Fruit fly (Drosophila melanogaster) whole organism, embryonic: ENCODE results near the gene ND-B16.6.

ENCODE experiments used
- Abd-B ChIP-seq: fragments of 200-800 bp; sonication (Bioruptor generic); optimal IDR thresholded peaks from 2 replicates; lab custom pipeline; 2018; ENCODE audit warnings: missing biosample characterization, mild to moderate bottlenecking, missing genetic modification characterization, moderate library complexity
- Bteb2 ChIP-seq: fragments of 200-800 bp; sonication (Bioruptor generic); optimal IDR thresholded peaks from 2 replicates; lab custom pipeline; 2016; ENCODE audit warnings: missing biosample characterization, missing genetic modification characterization
- CG11085 ChIP-seq: fragments of 200-800 bp; sonication (Bioruptor generic); IDR thresholded peaks from 2 replicates; pipeline ENCODE4 v1.3.6; 2022; ENCODE audit warnings: missing biosample characterization, missing genetic modification characterization
- CG11093 ChIP-seq: fragments of 200-800 bp; sonication (Bioruptor generic); IDR thresholded peaks from 3 replicates; pipeline ENCODE4 v1.3.6; 2022; ENCODE audit warnings: missing biosample characterization, missing genetic modification characterization
- CG13894 ChIP-seq: fragments of 200-800 bp; sonication (Bioruptor generic); optimal IDR thresholded peaks from 3 replicates; lab custom pipeline; 2018; ENCODE audit warnings: missing biosample characterization, mild to moderate bottlenecking, missing genetic modification characterization, moderate library complexity
- CG14667 ChIP-seq: fragments of 200-800 bp; sonication (Bioruptor generic); IDR thresholded peaks from 2 replicates; pipeline ENCODE4 v1.3.6; 2022; ENCODE audit warnings: missing biosample characterization, missing genetic modification characterization
- CG16815 ChIP-seq: fragments of 200-800 bp; sonication (Bioruptor generic); optimal IDR thresholded peaks from 3 replicates; lab custom pipeline; 2017; ENCODE audit warnings: missing biosample characterization, mild to moderate bottlenecking, missing genetic modification characterization
- CG31441 ChIP-seq: fragments of 200-800 bp; sonication (Bioruptor generic); IDR thresholded peaks from 2 replicates; pipeline ENCODE4 v1.3.6; 2022; ENCODE audit warnings: missing biosample characterization, missing genetic modification characterization
- CG3281 ChIP-seq: fragments of 200-800 bp; sonication (Bioruptor generic); optimal IDR thresholded peaks from 3 replicates; lab custom pipeline; 2017; ENCODE audit warnings: missing biosample characterization, mild to moderate bottlenecking, missing genetic modification characterization
- CG33213 ChIP-seq: fragments of 200-800 bp; sonication (Bioruptor generic); optimal IDR thresholded peaks from 3 replicates; lab custom pipeline; 2016; ENCODE audit warnings: missing biosample characterization, missing genetic modification characterization
- CG3407 ChIP-seq: fragments of 200-800 bp; sonication (Bioruptor generic); optimal IDR thresholded peaks from 2 replicates; lab custom pipeline; 2018; ENCODE audit warnings: missing biosample characterization, mild to moderate bottlenecking, missing genetic modification characterization
- CG4854 ChIP-seq: fragments of 200-800 bp; sonication (Bioruptor generic); optimal IDR thresholded peaks from 2 replicates; lab custom pipeline; 2016; ENCODE audit warnings: missing biosample characterization, missing genetic modification characterization, inconsistent platforms
- CG5245 ChIP-seq: fragments of 200-800 bp; sonication (Bioruptor generic); optimal IDR thresholded peaks from 3 replicates; lab custom pipeline; 2016; ENCODE audit warnings: missing biosample characterization, missing genetic modification characterization
- CG7357 ChIP-seq: fragments of 200-800 bp; sonication (Bioruptor generic); IDR thresholded peaks from 3 replicates; pipeline ENCODE4 v1.3.6; 2022; ENCODE audit warnings: missing biosample characterization, missing genetic modification characterization
- CG8281 ChIP-seq: fragments of 200-800 bp; sonication (Bioruptor generic); optimal IDR thresholded peaks from 2 replicates; lab custom pipeline; 2018; ENCODE audit warnings: missing biosample characterization, mild to moderate bottlenecking, missing genetic modification characterization, moderate library complexity
- CG8388 ChIP-seq: fragments of 200-800 bp; sonication (Bioruptor generic); optimal IDR thresholded peaks from 2 replicates; lab custom pipeline; 2019; ENCODE audit warnings: missing biosample characterization, mild to moderate bottlenecking, missing genetic modification characterization, moderate library complexity
- CG9437 ChIP-seq: fragments of 200-800 bp; sonication (Bioruptor generic); optimal IDR thresholded peaks from 2 replicates; lab custom pipeline; 2018; ENCODE audit warnings: missing biosample characterization, mild to moderate bottlenecking, missing genetic modification characterization
- D ChIP-seq, 2 experiments: fragments of 200-800 bp in 1 of 2; fragments of >200 bp in 1 of 2; sonication (Bioruptor generic) in 1 of 2; optimal IDR thresholded peaks; 2 replicates in 1 of 2; 3 replicates in 1 of 2; lab custom pipeline; 2017; ENCODE audit warnings: mild to moderate bottlenecking in 1 of 2, missing biosample characterization in 1 of 2, missing genetic modification characterization in 1 of 2, missing genetic modification reagents in 1 of 2
- Dip2 ChIP-seq: fragments of 200-800 bp; sonication (Bioruptor generic); IDR thresholded peaks from 2 replicates; pipeline ENCODE4 v1.3.6; 2022; ENCODE audit warnings: missing biosample characterization, missing genetic modification characterization
- ERR ChIP-seq: fragments of 200-800 bp; sonication (Bioruptor generic); optimal IDR thresholded peaks from 2 replicates; lab custom pipeline; 2016; ENCODE audit warnings: missing biosample characterization, missing genetic modification characterization
- Ets65A ChIP-seq: fragments of 200-800 bp; sonication (Bioruptor generic); peaks from one replicate; lab custom pipeline; 2016; ENCODE audit warnings: missing biosample characterization, missing genetic modification characterization
- Gsc ChIP-seq: fragments of 200-800 bp; sonication (Bioruptor generic); IDR thresholded peaks from 2 replicates; pipeline ENCODE4 v1.3.6; 2022; ENCODE audit warnings: missing biosample characterization, missing genetic modification characterization
- HLH4C ChIP-seq: fragments of 200-800 bp; sonication (Bioruptor generic); IDR thresholded peaks from 3 replicates; pipeline ENCODE4 v1.3.6; 2022; ENCODE audit warnings: missing biosample characterization, missing genetic modification characterization; ENCODE audit not compliant: partially characterized antibody
- Hr51 ChIP-seq, 2 experiments: fragments of 200-800 bp; sonication (Bioruptor generic); optimal IDR thresholded peaks; 2 replicates in 1 of 2; 3 replicates in 1 of 2; lab custom pipeline; 2016 to 2018; ENCODE audit warnings: missing biosample characterization in 2 of 2, missing genetic modification characterization in 2 of 2, mild to moderate bottlenecking in 1 of 2, moderate library complexity in 1 of 2
- Lhr ChIP-seq: fragments of 200-800 bp; sonication (Bioruptor generic); optimal IDR thresholded peaks from 3 replicates; lab custom pipeline; 2017; ENCODE audit warnings: mild to moderate bottlenecking, missing biosample characterization, missing genetic modification reagents, missing genetic modification characterization
- Mad ChIP-seq: fragments of 200-800 bp; sonication (Bioruptor generic); optimal IDR thresholded peaks from 2 replicates; lab custom pipeline; 2016; ENCODE audit warnings: missing biosample characterization, missing genetic modification characterization
- Mrtf ChIP-seq: fragments of 200-800 bp; sonication (Bioruptor generic); IDR thresholded peaks from 3 replicates; pipeline ENCODE4 v1.3.6; 2022; ENCODE audit warnings: missing biosample characterization, missing genetic modification characterization
- NFAT ChIP-seq: fragments of 200-800 bp; sonication (Bioruptor generic); IDR thresholded peaks from 2 replicates; pipeline ENCODE4 v1.3.6; 2022; ENCODE audit warnings: missing biosample characterization, missing genetic modification characterization
- NK7.1 ChIP-seq: fragments of 200-800 bp; sonication (Bioruptor generic); optimal IDR thresholded peaks from 3 replicates; lab custom pipeline; 2016; ENCODE audit warnings: missing biosample characterization, missing genetic modification characterization
- Opbp ChIP-seq: fragments of 200-800 bp; sonication (Bioruptor generic); IDR thresholded peaks from 3 replicates; pipeline ENCODE4 v1.3.6; 2022; ENCODE audit warnings: missing biosample characterization, missing genetic modification characterization; ENCODE audit not compliant: partially characterized antibody
- Sry-β ChIP-seq: fragments of 200-800 bp; sonication (Bioruptor generic); optimal IDR thresholded peaks from 2 replicates; lab custom pipeline; 2018; ENCODE audit warnings: missing biosample characterization, mild to moderate bottlenecking, missing genetic modification characterization, moderate library complexity
- TFAM ChIP-seq: fragments of 200-800 bp; sonication (Bioruptor generic); optimal IDR thresholded peaks from 2 replicates; lab custom pipeline; 2017; ENCODE audit warnings: missing biosample characterization, missing genetic modification characterization, inconsistent platforms
- Trl ChIP-seq, 3 experiments: fragments of >200 bp in 2 of 3; fragments of 200-800 bp in 1 of 3; sonication (Bioruptor generic) in 1 of 3; optimal IDR thresholded peaks; 2 replicates in 1 of 3; 3 replicates in 2 of 3; lab custom pipeline; 2016 to 2017; ENCODE audit warnings: missing biosample characterization in 1 of 3, missing genetic modification characterization in 1 of 3
- br ChIP-seq: fragments of >200 bp; optimal IDR thresholded peaks from 2 replicates; lab custom pipeline; 2017
- cad ChIP-seq: fragments of >200 bp; optimal IDR thresholded peaks from 2 replicates; lab custom pipeline; 2017; ENCODE audit warnings: missing biosample characterization, missing genetic modification characterization
- cato ChIP-seq: fragments of 200-800 bp; sonication (Bioruptor generic); optimal IDR thresholded peaks from 2 replicates; lab custom pipeline; 2016; ENCODE audit warnings: missing biosample characterization, missing genetic modification characterization, borderline replicate concordance
- ci ChIP-seq: fragments of 200-800 bp; sonication (Bioruptor generic); IDR thresholded peaks from 3 replicates; pipeline ENCODE4 v1.3.6; 2022; ENCODE audit warnings: missing biosample characterization, missing genetic modification characterization
- fu2 ChIP-seq: fragments of 200-800 bp; sonication (Bioruptor generic); optimal IDR thresholded peaks from 2 replicates; lab custom pipeline; 2016; ENCODE audit warnings: missing biosample characterization, missing genetic modification characterization
- gfzf ChIP-seq: fragments of 200-800 bp; sonication (Bioruptor generic); optimal IDR thresholded peaks from 2 replicates; lab custom pipeline; 2016; ENCODE audit warnings: missing biosample characterization, mild to moderate bottlenecking, missing genetic modification characterization, moderate library complexity
- grau ChIP-seq: fragments of 200-800 bp; optimal IDR thresholded peaks from 3 replicates; lab custom pipeline; 2019; ENCODE audit warnings: missing biosample characterization, mild to moderate bottlenecking, missing genetic modification characterization, moderate library complexity
- kni ChIP-seq: fragments of 200-800 bp; sonication (Bioruptor generic); optimal IDR thresholded peaks from 3 replicates; lab custom pipeline; 2017; ENCODE audit warnings: mild to moderate bottlenecking, missing biosample characterization, missing genetic modification reagents, missing genetic modification characterization
- nerfin-1 ChIP-seq: fragments of 200-800 bp; sonication (Bioruptor generic); optimal IDR thresholded peaks from 3 replicates; lab custom pipeline; 2019; ENCODE audit warnings: missing biosample characterization, mild to moderate bottlenecking, missing genetic modification characterization, moderate library complexity
- pita ChIP-seq: fragments of 200-800 bp; sonication (Bioruptor generic); optimal IDR thresholded peaks from 2 replicates; lab custom pipeline; 2017; ENCODE audit warnings: missing biosample characterization, mild to moderate bottlenecking, missing genetic modification characterization
- prd ChIP-seq, 3 experiments: fragments of >200 bp in 2 of 3; fragments of 200-800 bp in 1 of 3; sonication (Bioruptor generic) in 1 of 3; optimal IDR thresholded peaks in 2 of 3; IDR thresholded peaks in 1 of 3; 2 replicates in 2 of 3; 3 replicates in 1 of 3; pipeline versions ENCODE4 v1.3.6 to Lab custom; 2017 to 2022; ENCODE audit warnings: missing biosample characterization in 1 of 3, missing genetic modification characterization in 1 of 3
- repo ChIP-seq: fragments of 200-800 bp; sonication (Bioruptor generic); optimal IDR thresholded peaks from 2 replicates; lab custom pipeline; 2016; ENCODE audit warnings: missing biosample characterization, missing genetic modification characterization
- sc ChIP-seq, 3 experiments: fragments of >200 bp in 2 of 3; fragments of 200-800 bp in 1 of 3; sonication (Bioruptor generic) in 1 of 3; optimal IDR thresholded peaks; 2 replicates in 2 of 3; 3 replicates in 1 of 3; lab custom pipeline; 2017; ENCODE audit warnings: mild to moderate bottlenecking in 1 of 3, missing biosample characterization in 1 of 3, missing genetic modification characterization in 1 of 3, missing genetic modification reagents in 1 of 3
- sd ChIP-seq: fragments of 200-800 bp; sonication (Bioruptor generic); optimal IDR thresholded peaks from 3 replicates; lab custom pipeline; 2018; ENCODE audit warnings: missing biosample characterization, mild to moderate bottlenecking, missing genetic modification characterization, moderate library complexity
- vvl ChIP-seq: fragments of 200-800 bp; sonication (Bioruptor generic); IDR thresholded peaks from 2 replicates; pipeline ENCODE4 v1.3.6; 2022; ENCODE audit warnings: missing biosample characterization, missing genetic modification characterization
- yki ChIP-seq: fragments of >200 bp; optimal IDR thresholded peaks from 3 replicates; lab custom pipeline; 2018
- zfh1 ChIP-seq: fragments of 200-800 bp; sonication (Bioruptor generic); IDR thresholded peaks from 3 replicates; pipeline ENCODE4 v1.3.6; 2022; ENCODE audit warnings: missing biosample characterization, missing genetic modification characterization

ND-B16.6 gene

dm6 chrX:6372769-6373197 lies 22.6 kb upstream of the ND-B16.6 start, which contains the start of gene PpV (continued):
- TF ChIP-seq gfzf: peak; percentile 84
- no peak for TF ChIP-seq CG13894 (tag; lab: Kevin White, UChicago)
- no peak for TF ChIP-seq CG11085 (GFP tag; lab: Robert Waterston, UW)
- TF ChIP-seq TFAM: no peak
- TF ChIP-seq Gsc (GFP tag; lab: Robert Waterston, UW): no peak
- 0 out of 3 replicates have a peak, but pooled peaks have one; percentile 31 for TF ChIP-seq HLH4C
- no peak for TF ChIP-seq ERR (GFP tag; lab: Kevin White, UChicago)
- no peak for TF ChIP-seq cad (GFP tag; lab: Kevin White, UChicago)
- no peak for TF ChIP-seq CG8281 (tag; lab: Kevin White, UChicago)
- TF ChIP-seq kni (GFP tag; lab: Kevin White, UChicago): no peak
- TF ChIP-seq NFAT: no peak
- peak; percentile 73 for TF ChIP-seq sd (tag; lab: Kevin White, UChicago)
- no peak for TF ChIP-seq CG11093 (GFP tag; lab: Robert Waterston, UW)
- TF ChIP-seq nerfin-1 (tag; lab: Kevin White, UChicago): no peak
- no peak for TF ChIP-seq Trl (optimal IDR thresholded peaks at IDR 0.05; lab: Kevin White, UChicago)
- no peak for TF ChIP-seq Trl (GFP tag; optimal IDR thresholded peaks at IDR 0.05; lab: Kevin White, UChicago)
- TF ChIP-seq CG31441 (GFP tag; lab: Robert Waterston, UW): peak; percentile 31; the same call in 1 of the 2 replicates
- TF ChIP-seq pita (GFP tag; lab: Kevin White, UChicago): peak; percentile 68
- no peak for TF ChIP-seq Mad (GFP tag; lab: Kevin White, UChicago)
- TF ChIP-seq br (lab: Kevin White, UChicago): no peak
- no peak for TF ChIP-seq NK7.1 (GFP tag; lab: Kevin White, UChicago)
- no peak for TF ChIP-seq sc (optimal IDR thresholded peaks at IDR 0.05; lab: Kevin White, UChicago)
- no peak for TF ChIP-seq sc (GFP tag; optimal IDR thresholded peaks at IDR 0.05; lab: Kevin White, UChicago)
- TF ChIP-seq Bteb2: no peak
- no peak for TF ChIP-seq vvl (GFP tag; lab: Robert Waterston, UW)
- TF ChIP-seq Dip2 (GFP tag; lab: Robert Waterston, UW): no peak
- TF ChIP-seq CG14667: no peak
- no peak for TF ChIP-seq CG5245 (GFP tag; lab: Kevin White, UChicago)
- peak; percentile 39 for TF ChIP-seq CG33213 (GFP tag; lab: Kevin White, UChicago)
- no peak for TF ChIP-seq Hr51 (GFP tag; optimal IDR thresholded peaks at IDR 0.05; lab: Kevin White, UChicago)
- no peak for TF ChIP-seq CG4854
- TF ChIP-seq CG16815 (GFP tag; lab: Kevin White, UChicago): no peak
- TF ChIP-seq CG3281 (GFP tag; lab: Kevin White, UChicago): no peak
- TF ChIP-seq D (optimal IDR thresholded peaks at IDR 0.05; lab: Kevin White, UChicago): no peak
- TF ChIP-seq D (GFP tag; optimal IDR thresholded peaks at IDR 0.05; lab: Kevin White, UChicago): no peak
- TF ChIP-seq CG7357: no peak
- no peak for TF ChIP-seq fu2 (GFP tag; lab: Kevin White, UChicago)
- peak; percentile 72 for TF ChIP-seq Opbp (GFP tag; lab: Robert Waterston, UW)
- TF ChIP-seq CG8388: no peak
- no peak for TF ChIP-seq Ets65A (GFP tag; lab: Kevin White, UChicago)
- TF ChIP-seq Abd-B (GFP tag; lab: Kevin White, UChicago): peak; percentile 81
- TF ChIP-seq Mrtf: no peak
- TF ChIP-seq zfh1 (GFP tag; lab: Robert Waterston, UW): no peak
- TF ChIP-seq Lhr (GFP tag; lab: Kevin White, UChicago): peak; percentile 88
- TF ChIP-seq CG9437 (GFP tag; lab: Kevin White, UChicago): no peak
- no peak for TF ChIP-seq ci (GFP tag; lab: Robert Waterston, UW)
- no peak for TF ChIP-seq prd (optimal IDR thresholded peaks at IDR 0.05; lab: Kevin White, UChicago)
- no peak for TF ChIP-seq prd (GFP tag; IDR thresholded peaks at IDR 0.05; lab: Robert Waterston, UW)
- no peak for TF ChIP-seq Sry-β (GFP tag; lab: Kevin White, UChicago)
- TF ChIP-seq cato: no peak
- TF ChIP-seq repo (GFP tag; lab: Kevin White, UChicago): no peak
- peak; percentile 5 for TF ChIP-seq grau (tag; lab: Kevin White, UChicago)
- no peak for TF ChIP-seq CG3407 (GFP tag; lab: Kevin White, UChicago)
- TF ChIP-seq yki (lab: Kevin White, UChicago): no peak
